Fruit fly (Drosophila melanogaster): ENCODE data around the gene CG6244.

The CG6244 gene

DNA sequence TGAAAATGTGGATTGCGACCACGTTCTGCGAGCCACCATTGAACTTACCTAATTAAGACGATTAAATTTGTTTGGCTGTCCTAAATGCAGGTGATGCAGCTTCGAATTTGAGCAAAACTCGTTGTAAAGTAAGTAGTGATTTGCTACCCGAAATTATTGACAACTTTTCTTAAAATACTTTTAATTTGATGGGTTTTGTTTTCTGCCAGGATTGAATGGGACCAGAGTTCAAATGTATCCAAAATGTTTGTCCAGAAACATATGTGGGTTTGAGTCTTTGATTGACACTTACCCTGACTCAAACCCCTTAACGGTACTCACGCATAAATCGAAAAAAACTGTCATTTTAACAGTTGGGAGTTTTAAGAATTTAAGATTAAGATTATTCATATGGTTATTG, 29.1 kb downstream of the CG6244 start, which contains the start of gene CG15715:
TSS of gene CG15715 (minus strand) at position 274 of the 400 bp plus-strand sequence.
- TF ChIP-seq CG3032 (tag; optimal IDR thresholded peaks at IDR 0.05) = peak; percentile 1
- no peak for TF ChIP-seq Met (GFP tag; optimal IDR thresholded peaks at IDR 0.05)
- peak; percentile 4 for TF ChIP-seq Blimp-1 (GFP tag; optimal IDR thresholded peaks at IDR 0.05)
- TF ChIP-seq Hr4 (GFP tag; optimal IDR thresholded peaks at IDR 0.05) = no peak

DNA sequence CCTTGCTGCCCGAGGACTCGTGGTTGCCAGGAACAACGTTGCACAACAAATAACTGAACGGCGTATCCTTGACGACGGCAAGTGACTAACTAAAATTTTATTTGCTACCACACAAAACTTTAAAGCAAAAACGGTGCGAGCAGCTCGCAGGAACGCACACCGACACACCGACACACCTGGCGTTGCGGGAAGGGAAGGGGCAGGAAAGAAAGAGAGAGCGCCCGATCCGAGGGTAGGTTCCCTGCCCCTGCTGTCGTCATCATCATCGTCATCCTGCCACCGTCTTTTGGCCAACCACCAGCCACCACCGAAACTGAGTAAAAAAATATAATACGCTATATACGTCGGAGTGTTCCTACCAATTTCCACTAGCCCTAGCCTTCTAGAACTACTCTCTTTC, 35.8 kb downstream of the CG6244 start, which contains the start of gene meru:
TSS of gene meru (minus strand) at position 101 of the 400 bp plus-strand sequence.
- TF ChIP-seq pdm3 (GFP tag; optimal IDR thresholded peaks at IDR 0.05) (no peak), OdsH (GFP tag; optimal IDR thresholded peaks at IDR 0.05) (no peak), CG3032 (tag; optimal IDR thresholded peaks at IDR 0.05) (no peak), svp (GFP tag) (no peak), topi (GFP tag; optimal IDR thresholded peaks at IDR 0.05) (no peak), eg (GFP tag; IDR thresholded peaks at IDR 0.05) (no peak), Lpt (GFP tag; optimal IDR thresholded peaks at IDR 0.05) (no peak)

- TF ChIP-seq CG10631 (GFP tag; optimal IDR thresholded peaks at IDR 0.05) (no peak), svp (GFP tag) (peak; percentile 52), Blimp-1 (GFP tag; optimal IDR thresholded peaks at IDR 0.05) (no peak), Eip78C (GFP tag) (peak; percentile 46), spab (GFP tag; optimal IDR thresholded peaks at IDR 0.05) (no peak), CG3032 (tag; optimal IDR thresholded peaks at IDR 0.05) (no peak)
These were observed 36.5 kb downstream of the CG6244 start for dm6 chr3L:15844577-15844976.

DNA sequence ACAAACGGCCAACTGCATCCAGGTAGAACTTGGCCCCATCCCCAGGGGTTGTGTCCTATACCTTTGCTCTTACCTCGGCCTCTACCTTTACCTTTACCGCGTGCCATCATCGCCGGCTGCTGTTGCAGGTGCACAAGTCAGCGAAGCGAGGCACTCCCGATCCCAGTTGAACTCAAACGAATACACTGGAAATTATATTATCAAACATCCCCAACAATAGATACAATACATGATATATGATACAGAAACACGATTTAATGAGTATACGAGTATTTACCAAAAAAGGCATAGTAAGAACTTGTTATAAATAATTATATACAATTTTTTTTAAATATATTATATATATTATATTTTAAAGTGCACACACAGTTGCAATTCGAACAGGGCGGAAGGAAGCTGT, 39.1 kb downstream of the CG6244 start:
- TF ChIP-seq esn (GFP tag; optimal IDR thresholded peaks at IDR 0.05) (no peak), lz (GFP tag; optimal IDR thresholded peaks at IDR 0.05) (no peak), dsx (GFP tag; optimal IDR thresholded peaks at IDR 0.05; ENCODE audit: poor library complexity, severe bottlenecking) (peak; percentile 16), Ets96B (tag; optimal IDR thresholded peaks at IDR 0.05) (peak; percentile 9), achi (GFP tag; optimal IDR thresholded peaks at IDR 0.05) (no peak), CG32006 (GFP tag; optimal IDR thresholded peaks at IDR 0.05) (no peak), svp (GFP tag) (peak; percentile 69), Blimp-1 (GFP tag; optimal IDR thresholded peaks at IDR 0.05) (no peak)

- peak in 1 of 2 experiments; percentile 10 for TF ChIP-seq ss (GFP tag; optimal IDR thresholded peaks at IDR 0.05)
- no peak for TF ChIP-seq CG15336 (GFP tag; IDR thresholded peaks at IDR 0.05)
- no peak for TF ChIP-seq net (GFP tag; optimal IDR thresholded peaks at IDR 0.05)
- peak; percentile 17 for TF ChIP-seq CG7368 (GFP tag; optimal IDR thresholded peaks at IDR 0.05)
- TF ChIP-seq CG10631 (GFP tag; optimal IDR thresholded peaks at IDR 0.05) = peak; percentile 49
- no peak for TF ChIP-seq eg (GFP tag; IDR thresholded peaks at IDR 0.05)
- peak; percentile 59 for TF ChIP-seq esn (GFP tag; optimal IDR thresholded peaks at IDR 0.05)
- TF ChIP-seq dac (GFP tag; optimal IDR thresholded peaks at IDR 0.05) = no peak
- TF ChIP-seq Smox (GFP tag; optimal IDR thresholded peaks at IDR 0.05) = peak; percentile 37
- TF ChIP-seq CG32006 (GFP tag; optimal IDR thresholded peaks at IDR 0.05) = no peak
- peak; percentile 9 for TF ChIP-seq CG34406 (GFP tag; optimal IDR thresholded peaks at IDR 0.05)
- TF ChIP-seq Sox102F (GFP tag; optimal IDR thresholded peaks at IDR 0.05) = peak; percentile 29
- peak; percentile 62 for TF ChIP-seq svp (GFP tag)
- peak; percentile 51 for TF ChIP-seq CG31627 (GFP tag; optimal IDR thresholded peaks at IDR 0.05)
- TF ChIP-seq fd59A (GFP tag; optimal IDR thresholded peaks at IDR 0.05) = peak; percentile 26
- peak; percentile 15 for TF ChIP-seq Blimp-1 (GFP tag; optimal IDR thresholded peaks at IDR 0.05)
- no peak for TF ChIP-seq Ets96B (tag; optimal IDR thresholded peaks at IDR 0.05)
- no peak for TF ChIP-seq CG11762 (GFP tag; optimal IDR thresholded peaks at IDR 0.05; ENCODE audit: insufficient read depth)
- peak; percentile 80 for TF ChIP-seq Eip78C (GFP tag)
- no peak for TF ChIP-seq CG6276 (GFP tag; optimal IDR thresholded peaks at IDR 0.05)
- TF ChIP-seq Gug (GFP tag; IDR thresholded peaks at IDR 0.05) = no peak
- no peak for TF ChIP-seq CG3032 (tag; optimal IDR thresholded peaks at IDR 0.05)
- TF ChIP-seq lz (GFP tag; optimal IDR thresholded peaks at IDR 0.05) = peak; percentile 27
- TF ChIP-seq CG6808 (GFP tag; optimal IDR thresholded peaks at IDR 0.05) = peak; percentile 51
- TF ChIP-seq CG6854 (GFP tag; optimal IDR thresholded peaks at IDR 0.05) = no peak
- no peak for TF ChIP-seq Ets21C (GFP tag; optimal IDR thresholded peaks at IDR 0.05)
- peak; percentile 43 for TF ChIP-seq cyc (GFP tag; optimal IDR thresholded peaks at IDR 0.05)
- TF ChIP-seq spab (GFP tag; optimal IDR thresholded peaks at IDR 0.05) = peak; percentile 55
- peak; percentile 39 for TF ChIP-seq Met (GFP tag; optimal IDR thresholded peaks at IDR 0.05)
- TF ChIP-seq CG3919 (GFP tag; optimal IDR thresholded peaks at IDR 0.05) = peak; percentile 34
- TF ChIP-seq CG8119 (GFP tag; IDR thresholded peaks at IDR 0.05) = no peak
- TF ChIP-seq Lpt (GFP tag; optimal IDR thresholded peaks at IDR 0.05) = no peak
- no peak for TF ChIP-seq Eip93F (GFP tag; optimal IDR thresholded peaks at IDR 0.05)
- TF ChIP-seq Hr38 (GFP tag; optimal IDR thresholded peaks at IDR 0.05) = no peak
- no peak for TF ChIP-seq CG9139 (GFP tag; optimal IDR thresholded peaks at IDR 0.05)
These were observed 39.5 kb downstream of the CG6244 start for dm6 chr3L:15847655-15848054.
